Fruit fly (Drosophila melanogaster): ENCODE data around the gene CG7362.

Gene CG7362

dm6 chr3R:14724501-14724859, 29.8 kb downstream of the CG7362 start:
- TF ChIP-seq h (GFP tag; optimal IDR thresholded peaks at IDR 0.05) (no peak), tai (GFP tag; optimal IDR thresholded peaks at IDR 0.05) (peak; percentile 27), dmrt93B (GFP tag; optimal IDR thresholded peaks at IDR 0.05) (no peak), Dfd (GFP tag; optimal IDR thresholded peaks at IDR 0.05) (no peak)

- peak; percentile 13 for TF ChIP-seq br (GFP tag; optimal IDR thresholded peaks at IDR 0.05)
- TF ChIP-seq foxo (GFP tag; optimal IDR thresholded peaks at IDR 0.05), result peak in 1 of 2 experiments; percentile 72
- TF ChIP-seq Abd-B (GFP tag; optimal IDR thresholded peaks at IDR 0.05), result no peak
- TF ChIP-seq dl (GFP tag; optimal IDR thresholded peaks at IDR 0.05; ENCODE audit: insufficient read depth in 1 of 2, partially characterized antibody in 2 of 2), result peak; percentile 82 to 86
- TF ChIP-seq CG32264 (GFP tag; optimal IDR thresholded peaks at IDR 0.05), result no peak
- peak; percentile 84 for TF ChIP-seq h (GFP tag; optimal IDR thresholded peaks at IDR 0.05)
- TF ChIP-seq Rel (GFP tag; optimal IDR thresholded peaks at IDR 0.05), result no peak
- peak; percentile 97 for TF ChIP-seq Rel (tag; optimal IDR thresholded peaks at IDR 0.05)
- peak; percentile 70 for TF ChIP-seq woc (GFP tag; optimal IDR thresholded peaks at IDR 0.05)
- TF ChIP-seq tai (GFP tag; optimal IDR thresholded peaks at IDR 0.05), result peak; percentile 68
- TF ChIP-seq lola (GFP tag; optimal IDR thresholded peaks at IDR 0.05), result no peak
- TF ChIP-seq ey (GFP tag; optimal IDR thresholded peaks at IDR 0.05), result peak; percentile 65
- TF ChIP-seq Hr83 (GFP tag; optimal IDR thresholded peaks at IDR 0.05; ENCODE audit: poor library complexity, severe bottlenecking), result peak; percentile 60
- TF ChIP-seq N (GFP tag; optimal IDR thresholded peaks at IDR 0.05), result peak; percentile 97
- TF ChIP-seq Vsx2 (GFP tag; optimal IDR thresholded peaks at IDR 0.05; ENCODE audit: partially characterized antibody), result no peak
- TF ChIP-seq Mio (GFP tag; optimal IDR thresholded peaks at IDR 0.05), result no peak
- TF ChIP-seq HLH106 (tag; optimal IDR thresholded peaks at IDR 0.05), result peak; percentile 59
- peak; percentile 47 for TF ChIP-seq sv (GFP tag; optimal IDR thresholded peaks at IDR 0.05)
- peak; percentile 51 for TF ChIP-seq rgr (GFP tag; optimal IDR thresholded peaks at IDR 0.05)
- TF ChIP-seq CrebA (GFP tag; optimal IDR thresholded peaks at IDR 0.05; ENCODE audit: borderline replicate concordance), result no peak
- TF ChIP-seq psq (GFP tag; optimal IDR thresholded peaks at IDR 0.05), result peak; percentile 57
- TF ChIP-seq dsf (GFP tag; optimal IDR thresholded peaks at IDR 0.05; ENCODE audit: borderline replicate concordance), result no peak
- TF ChIP-seq Hr78 (GFP tag; optimal IDR thresholded peaks at IDR 0.05), result peak; percentile 84
- TF ChIP-seq Sp1 (GFP tag; optimal IDR thresholded peaks at IDR 0.05), result peak; percentile 48
- peak; percentile 46 for TF ChIP-seq dmrt93B (GFP tag; optimal IDR thresholded peaks at IDR 0.05)
- no peak for TF ChIP-seq sage (GFP tag; optimal IDR thresholded peaks at IDR 0.05)
- no peak for TF ChIP-seq usp (GFP tag; optimal IDR thresholded peaks at IDR 0.05)
- peak; percentile 52 for TF ChIP-seq Myc (optimal IDR thresholded peaks at IDR 0.05)
- peak; percentile 57 for TF ChIP-seq Hnf4 (GFP tag; optimal IDR thresholded peaks at IDR 0.05)
- peak; percentile 88 for TF ChIP-seq Dif (GFP tag; optimal IDR thresholded peaks at IDR 0.05; ENCODE audit: partially characterized antibody)
- TF ChIP-seq brk (GFP tag; optimal IDR thresholded peaks at IDR 0.05), result peak; percentile 37
- TF ChIP-seq jim (GFP tag; optimal IDR thresholded peaks at IDR 0.05), result peak; percentile 74
- peak; percentile 3 for TF ChIP-seq OdsH (GFP tag; optimal IDR thresholded peaks at IDR 0.05)
- TF ChIP-seq GATAd (GFP tag; optimal IDR thresholded peaks at IDR 0.05), result no peak
- peak; percentile 55 for TF ChIP-seq CG9705 (GFP tag; optimal IDR thresholded peaks at IDR 0.05)
- TF ChIP-seq fru (GFP tag; optimal IDR thresholded peaks at IDR 0.05), result peak; percentile 65
- TF ChIP-seq Dfd (GFP tag; optimal IDR thresholded peaks at IDR 0.05), result no peak
- TF ChIP-seq pan (optimal IDR thresholded peaks at IDR 0.05), result no peak
- peak; percentile 57 for TF ChIP-seq Jra (GFP tag; optimal IDR thresholded peaks at IDR 0.05)
These were observed 30.4 kb downstream of the CG7362 start, which contains the start of gene kibra for dm6 chr3R:14723671-14724500. kibra (minus strand) TSS chr3R:14724261.

DNA sequence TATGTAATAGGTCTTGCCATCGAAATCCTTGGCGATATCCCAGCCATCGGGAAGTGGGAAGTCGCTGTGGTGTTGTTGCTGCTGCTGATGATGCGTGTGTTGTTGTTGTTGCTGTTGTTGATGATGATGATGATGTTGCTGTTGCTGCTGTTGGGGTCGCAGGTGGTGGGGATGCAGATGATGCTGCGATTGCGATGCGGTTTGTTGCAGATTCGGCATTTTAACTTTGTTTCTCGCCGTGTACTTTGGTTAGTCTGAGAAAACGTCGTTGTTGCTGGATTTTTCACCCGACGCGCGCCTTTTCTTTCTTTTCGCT, 30.9 kb downstream of the CG7362 start:
- TF ChIP-seq Dfd (GFP tag; optimal IDR thresholded peaks at IDR 0.05), result peak; percentile 38
- no peak for TF ChIP-seq dsf (GFP tag; optimal IDR thresholded peaks at IDR 0.05; ENCODE audit: borderline replicate concordance)

All from whole organism, wandering third instar larva.